Worm (Caenorhabditis elegans) whole organism, L4/young adult: Measurements from ENCODE around the gene Y116A8C.23.

Experiments
- W03F9.2 ChIP-seq: fragments of 150-350 bp; optimal IDR thresholded peaks from 2 replicates; lab custom pipeline; 2014; ENCODE audit warnings: missing biosample characterization, missing genetic modification characterization
- dao-5 ChIP-seq: sonication (generic microtip); optimal IDR thresholded peaks from 2 replicates; lab custom pipeline; 2016; ENCODE audit warnings: missing genotype, missing genetic modification characterization, moderate library complexity, missing compliant biosample characterization
- him-1 ChIP-seq: sonication (generic microtip); optimal IDR thresholded peaks from 2 replicates; lab custom pipeline; 2016; ENCODE audit warnings: missing genotype, missing genetic modification reagents, missing genetic modification characterization, missing compliant biosample characterization

DNA sequence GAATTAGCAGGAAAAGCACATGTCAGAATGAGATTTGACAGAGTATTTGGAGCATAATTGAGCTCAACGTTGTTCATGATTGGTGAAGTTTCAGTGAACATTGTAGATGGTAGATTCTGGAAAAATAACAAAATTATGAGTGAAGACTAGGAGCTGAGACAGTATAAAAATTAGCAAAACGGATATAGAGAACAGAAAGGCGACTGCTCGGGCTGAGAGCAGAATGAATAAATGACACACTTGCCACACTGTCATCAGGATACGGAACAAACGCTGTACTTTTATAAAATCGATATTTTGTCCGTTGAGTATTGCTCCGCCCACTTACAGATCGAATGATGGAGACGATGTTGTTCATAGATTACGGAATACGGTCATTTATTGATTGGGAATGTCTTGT is 28.3 kb upstream of the Y116A8C.23 start, which contains the start of gene dct-13:
- TF ChIP-seq him-1 (tag; lab: Kevin White, UChicago) = no peak
- no peak for TF ChIP-seq dao-5 (tag; lab: Kevin White, UChicago)
- no peak for TF ChIP-seq W03F9.2
